Fruit fly (Drosophila melanogaster) whole organism: Measurements from ENCODE around the gene Eig71Ec.

Source experiments
- CG8478 ChIP-seq: fragments of >200 bp; optimal IDR thresholded peaks from 2 replicates; lab custom pipeline; 2018; ENCODE audit warnings: inconsistent platforms
- Dll ChIP-seq: fragments of >200 bp; optimal IDR thresholded peaks from 2 replicates; lab custom pipeline; 2017
- EcR ChIP-seq, 2 experiments: fragments of >200 bp; optimal IDR thresholded peaks; 2 replicates each; lab custom pipeline; 2017; ENCODE audit warnings: missing biosample characterization in 2 of 2, missing genetic modification characterization in 2 of 2, missing genetic modification reagents in 2 of 2
- pan ChIP-seq: fragments of >200 bp; optimal IDR thresholded peaks from 2 replicates; lab custom pipeline; 2017
- psq ChIP-seq: fragments of >200 bp; optimal IDR thresholded peaks from 2 replicates; lab custom pipeline; 2017
- usp ChIP-seq: fragments of >200 bp; optimal IDR thresholded peaks from 2 replicates; lab custom pipeline; 2017; ENCODE audit warnings: missing biosample characterization, missing genetic modification characterization, mixed read lengths

Eig71Ec gene

dm6 chr3L:15687802-15688201 lies 35.7 kb upstream of the Eig71Ec start, which contains the start of gene CG34452:
Gene CG34452 (minus strand): TSS chr3L:15687902.
- TF ChIP-seq CG8478 (no peak), pan (no peak), Dll (no peak), psq (lab: Kevin White, UChicago) (no peak), usp (no peak), EcR (GFP tag; optimal IDR thresholded peaks at IDR 0.05; lab: Kevin White, UChicago) (no peak)

- no peak for TF ChIP-seq psq (lab: Kevin White, UChicago)
Observed at dm6 chr3L:15684017-15684416, 32.0 kb upstream of the Eig71Ec start.

dm6 chr3L:15683345-15683922 lies 31.4 kb upstream of the Eig71Ec start, which contains the start of the genes CG7579 and Pgant8:
Gene CG7579 (minus strand): TSS chr3L:15683445.
Gene Pgant8 (plus strand): TSS chr3L:15683872.
- TF ChIP-seq EcR (GFP tag; optimal IDR thresholded peaks at IDR 0.05; lab: Kevin White, UChicago): no peak
- TF ChIP-seq psq (lab: Kevin White, UChicago): no peak
- TF ChIP-seq usp: no peak
- no peak for TF ChIP-seq Dll
- TF ChIP-seq CG8478: no peak
- no peak for TF ChIP-seq pan

dm6 chr3L:15679420-15679819 lies 27.4 kb upstream of the Eig71Ec start, which contains the start of gene CG7304:
Gene CG7304 (plus strand): TSS chr3L:15679720.
- TF ChIP-seq CG8478 (no peak), EcR (GFP tag; optimal IDR thresholded peaks at IDR 0.05; lab: Kevin White, UChicago) (no peak), psq (lab: Kevin White, UChicago) (no peak), pan (no peak), usp (no peak), Dll (no peak)

- TF ChIP-seq EcR (GFP tag; optimal IDR thresholded peaks at IDR 0.05; lab: Kevin White, UChicago) (no peak), Dll (no peak), pan (no peak), usp (no peak), psq (lab: Kevin White, UChicago) (no peak), CG8478 (no peak)
Observed at dm6 chr3L:15678284-15678683, 26.2 kb upstream of the Eig71Ec start.

DNA sequence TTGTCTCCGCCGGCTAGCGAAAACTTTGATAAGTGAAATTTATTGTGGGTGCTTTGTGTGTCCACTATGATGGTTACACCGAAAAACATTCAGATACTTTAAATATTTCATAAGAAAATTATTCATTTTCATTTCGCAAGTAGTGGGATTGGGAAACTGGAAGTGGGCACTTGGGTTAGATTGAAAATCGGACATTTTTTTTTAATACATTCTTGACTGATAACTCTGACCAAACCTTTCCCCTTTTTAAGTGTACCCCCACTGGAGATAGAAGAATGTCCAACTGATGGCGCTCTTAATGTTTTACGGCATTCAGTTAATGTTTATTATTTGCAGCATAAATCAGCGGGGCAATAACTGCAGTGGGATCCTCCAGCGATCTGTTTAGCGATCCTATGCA lies 25.6 kb upstream of the Eig71Ec start:
- TF ChIP-seq pan (no peak), EcR (GFP tag; optimal IDR thresholded peaks at IDR 0.05; lab: Kevin White, UChicago) (no peak), Dll (no peak), CG8478 (no peak), usp (no peak), psq (lab: Kevin White, UChicago) (no peak)

- no peak for TF ChIP-seq CG8478
- no peak for TF ChIP-seq Dll
- TF ChIP-seq psq (lab: Kevin White, UChicago): no peak
- no peak for TF ChIP-seq pan
- TF ChIP-seq usp: no peak
- TF ChIP-seq EcR (GFP tag; optimal IDR thresholded peaks at IDR 0.05; lab: Kevin White, UChicago): no peak
Observed at dm6 chr3L:15675111-15675510, 23.1 kb upstream of the Eig71Ec start.

DNA sequence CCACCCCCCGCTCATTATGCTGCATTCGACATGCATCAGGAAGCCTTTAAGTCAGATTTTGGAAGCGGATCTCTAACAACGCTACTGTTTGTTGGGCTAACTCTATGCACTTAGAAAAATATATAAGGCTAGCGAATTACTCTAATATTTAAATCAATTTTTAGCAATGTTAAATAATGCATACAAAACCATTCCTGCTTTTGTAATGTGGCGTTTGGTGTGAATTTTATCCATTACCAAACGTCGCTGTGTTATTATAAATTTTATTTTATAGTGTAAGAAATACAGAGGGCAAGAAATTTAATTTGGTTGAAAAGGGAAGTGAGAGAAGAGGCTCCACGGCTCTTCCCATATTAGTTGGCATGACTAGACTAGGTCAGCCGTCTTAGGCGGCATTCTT lies 20.7 kb upstream of the Eig71Ec start:
- TF ChIP-seq psq (lab: Kevin White, UChicago): no peak

DNA sequence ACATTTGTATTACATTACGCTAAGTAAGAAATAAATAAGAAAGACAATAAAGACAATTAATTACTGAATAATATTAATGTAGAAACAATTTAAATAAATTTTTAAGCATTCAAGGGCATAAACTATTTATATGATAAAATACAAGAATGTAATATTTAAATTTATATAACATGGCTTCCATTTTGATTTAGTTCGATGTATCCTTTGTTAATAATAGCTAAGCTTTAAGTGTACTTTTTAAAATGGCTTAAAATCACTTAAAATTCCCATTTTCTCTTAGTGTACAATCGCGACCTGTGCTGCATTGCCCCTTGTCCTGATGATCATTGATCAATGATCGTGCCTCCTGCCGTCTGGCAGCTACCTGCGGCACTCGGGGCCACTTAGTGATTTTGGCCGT lies 18.4 kb upstream of the Eig71Ec start:
- no peak for TF ChIP-seq psq (lab: Kevin White, UChicago)
- TF ChIP-seq CG8478: no peak
- TF ChIP-seq pan: no peak
- TF ChIP-seq Dll: no peak

DNA sequence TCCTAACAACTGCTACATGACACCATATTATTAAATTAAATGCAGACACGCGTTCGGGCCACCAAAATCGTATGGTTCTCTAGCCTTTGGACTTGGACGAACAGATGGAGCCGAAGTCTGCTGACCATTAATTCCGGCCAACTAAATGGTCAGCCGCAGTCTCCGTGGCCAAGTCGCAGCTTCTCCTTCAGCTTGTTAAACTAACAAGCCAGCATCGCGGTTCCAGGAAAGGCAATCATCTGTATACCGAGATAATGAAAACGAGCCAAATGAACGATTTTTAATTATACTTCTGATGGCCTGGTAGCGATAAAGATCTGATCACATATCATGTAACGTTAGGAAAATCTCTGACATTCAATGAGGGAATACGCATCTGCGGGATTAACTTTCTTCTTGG lies 17.9 kb upstream of the Eig71Ec start:
- TF ChIP-seq usp (no peak), CG8478 (no peak), Dll (no peak), pan (no peak), psq (lab: Kevin White, UChicago) (no peak)

dm6 chr3L:15665741-15666140 lies 13.7 kb upstream of the Eig71Ec start:
- TF ChIP-seq pan (no peak), Dll (no peak), EcR (GFP tag; optimal IDR thresholded peaks at IDR 0.05; lab: Kevin White, UChicago) (no peak), usp (no peak), CG8478 (no peak), psq (lab: Kevin White, UChicago) (no peak)

DNA sequence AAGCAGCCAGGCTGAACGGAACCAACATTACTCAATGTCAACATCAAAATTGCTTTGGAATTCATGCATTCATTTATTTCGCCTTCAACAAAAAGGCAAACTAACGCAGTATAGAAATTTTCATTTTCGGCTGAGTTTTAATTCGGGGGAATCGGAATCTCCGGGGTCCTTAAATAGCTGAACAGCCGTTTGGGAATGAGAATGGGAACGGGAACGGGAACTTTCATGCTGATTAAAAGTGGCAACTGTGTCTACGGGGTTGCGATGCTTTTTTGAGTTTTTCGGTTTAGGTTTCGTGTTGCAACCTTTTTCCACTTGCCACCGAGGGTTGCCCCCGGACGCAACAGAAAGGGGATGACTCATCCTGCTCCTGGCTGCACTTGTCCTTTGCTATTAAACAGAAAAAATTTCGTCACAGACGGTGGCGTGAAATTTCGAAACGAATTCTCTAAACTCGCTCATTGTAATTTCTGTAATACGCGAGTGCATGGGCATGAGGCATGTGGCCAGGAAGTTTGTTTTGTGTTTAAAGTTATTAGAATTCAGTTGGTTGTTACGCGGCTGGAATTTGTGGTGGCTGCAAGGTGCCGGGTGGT lies 12.2 kb upstream of the Eig71Ec start:
- TF ChIP-seq Dll (no peak), usp (no peak), psq (lab: Kevin White, UChicago) (no peak), EcR (GFP tag; optimal IDR thresholded peaks at IDR 0.05; lab: Kevin White, UChicago) (no peak), CG8478 (no peak), pan (no peak)

dm6 chr3L:15662510-15662909 lies 10.5 kb upstream of the Eig71Ec start:
- no peak for TF ChIP-seq CG8478
- TF ChIP-seq usp: no peak
- no peak for TF ChIP-seq pan
- TF ChIP-seq psq (lab: Kevin White, UChicago): no peak
- no peak for TF ChIP-seq Dll
- TF ChIP-seq EcR (GFP tag; optimal IDR thresholded peaks at IDR 0.05; lab: Kevin White, UChicago): no peak

DNA sequence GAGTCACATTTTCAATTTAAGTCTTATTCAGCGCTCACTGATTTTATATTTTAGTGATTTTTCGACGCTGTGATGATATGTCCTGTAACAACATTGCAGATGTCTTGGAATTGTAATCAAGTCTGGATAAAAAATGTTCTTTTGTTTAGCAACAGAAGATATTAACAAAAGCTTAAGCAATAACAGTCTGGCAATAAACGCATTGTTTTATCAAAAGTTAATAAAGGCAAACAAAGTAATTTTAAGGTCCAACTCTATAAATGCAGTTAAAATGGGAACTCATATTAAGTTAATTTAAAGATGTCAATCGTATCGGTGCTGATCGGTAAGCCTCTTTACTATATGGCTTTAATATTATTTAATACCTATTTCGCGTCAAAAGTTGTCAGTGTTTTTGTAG lies 9.5 kb upstream of the Eig71Ec start, which contains the start of gene CG43082:
Gene CG43082, plus strand, starts transcription at position 301 of the 400 bp plus-strand sequence.
- TF ChIP-seq EcR (GFP tag; optimal IDR thresholded peaks at IDR 0.05; lab: Kevin White, UChicago): no peak
- no peak for TF ChIP-seq Dll
- TF ChIP-seq pan: no peak
